Worm (Caenorhabditis elegans) whole organism, late embryonic: ENCODE data around the gene srlf-9.

Source experiments
- T23F11.4 ChIP-seq: fragments of 200-800 bp; sonication (Bioruptor generic); optimal IDR thresholded peaks from 2 replicates; lab custom pipeline; 2018; ENCODE audit warnings: mild to moderate bottlenecking, missing genetic modification characterization, missing compliant biosample characterization
- ceh-24 ChIP-seq: sonication (generic microtip); optimal IDR thresholded peaks from 2 replicates; lab custom pipeline; 2016; ENCODE audit warnings: mild to moderate bottlenecking, missing genetic modification characterization, missing compliant biosample characterization
- ceh-9 ChIP-seq: sonication (generic microtip); optimal IDR thresholded peaks from 2 replicates; lab custom pipeline; 2016; ENCODE audit warnings: mild to moderate bottlenecking, missing genetic modification characterization, inconsistent platforms, missing compliant biosample characterization
- fax-1 ChIP-seq: sonication (generic microtip); optimal IDR thresholded peaks from 2 replicates; lab custom pipeline; 2016; ENCODE audit warnings: missing genotype, missing genetic modification characterization, missing compliant biosample characterization
- hlh-30 ChIP-seq: sonication (generic microtip); optimal IDR thresholded peaks from 2 replicates; lab custom pipeline; 2017; ENCODE audit warnings: antibody characterized with exemption, missing genetic modification characterization, missing compliant biosample characterization; ENCODE audit not compliant: insufficient read depth
- lin-11 ChIP-seq: fragments of 200-800 bp; sonication (Bioruptor generic); optimal IDR thresholded peaks from 2 replicates; lab custom pipeline; 2018; ENCODE audit warnings: mild to moderate bottlenecking, missing genetic modification characterization, missing compliant biosample characterization
- pha-4 ChIP-seq: fragments of 150-350 bp; optimal IDR thresholded peaks from 2 replicates; lab custom pipeline; 2018; ENCODE audit warnings: missing biosample characterization, missing genetic modification reagents, missing genetic modification characterization
- pqm-1 ChIP-seq: sonication (generic microtip); optimal IDR thresholded peaks from 2 replicates; lab custom pipeline; 2016; ENCODE audit warnings: missing genetic modification characterization, missing compliant biosample characterization
- pros-1 ChIP-seq: fragments of 150-350 bp; optimal IDR thresholded peaks from 2 replicates; lab custom pipeline; 2014; ENCODE audit warnings: missing biosample characterization, missing genetic modification reagents, missing genetic modification characterization
- ttx-3 ChIP-seq: sonication (generic microtip); optimal IDR thresholded peaks from 2 replicates; lab custom pipeline; 2016; ENCODE audit warnings: missing genetic modification reagents, missing genetic modification characterization, missing compliant biosample characterization
- unc-3 ChIP-seq, 2 experiments: fragments of 200-800 bp in 1 of 2; sonication (Bioruptor generic) in 1 of 2; sonication (generic microtip) in 1 of 2; conservative IDR thresholded peaks in 1 of 2; optimal IDR thresholded peaks in 1 of 2; 2 replicates each; pipeline versions ENCODE4 v1.3.6 to Lab custom; 2016 to 2022; ENCODE audit warnings: missing compliant biosample characterization in 2 of 2, missing genetic modification characterization in 2 of 2, missing genetic modification reagents in 1 of 2
- unc-55 ChIP-seq: sonication (generic microtip); optimal IDR thresholded peaks from 2 replicates; lab custom pipeline; 2017; ENCODE audit warnings: missing biosample characterization, missing genetic modification reagents, missing genetic modification characterization
- unc-86 ChIP-seq: sonication (generic microtip); optimal IDR thresholded peaks from 2 replicates; lab custom pipeline; 2016; ENCODE audit warnings: missing genetic modification characterization, missing compliant biosample characterization

ce11 chrIII:13411202-13411601 lies 9.6 kb upstream of the srlf-9 start:
- no peak for TF ChIP-seq pros-1 (tag; lab: Kevin White, UChicago)
- TF ChIP-seq ttx-3 (tag; lab: Kevin White, UChicago) = no peak
- no peak for TF ChIP-seq pqm-1 (tag; lab: Kevin White, UChicago)
- no peak for TF ChIP-seq unc-55 (GFP tag; lab: Kevin White, UChicago)
- TF ChIP-seq lin-11 = no peak
- TF ChIP-seq pha-4 (tag; lab: Kevin White, UChicago) = no peak
- TF ChIP-seq hlh-30 (tag; lab: Kevin White, UChicago) = no peak
- no peak for TF ChIP-seq unc-3 (GFP tag; conservative IDR thresholded peaks at IDR 0.05; lab: Robert Waterston, UW)
- no peak for TF ChIP-seq unc-3 (tag; optimal IDR thresholded peaks at IDR 0.05; lab: Kevin White, UChicago)
- no peak for TF ChIP-seq fax-1
- no peak for TF ChIP-seq T23F11.4 (GFP tag; lab: Kevin White, UChicago)
- no peak for TF ChIP-seq unc-86 (tag; lab: Kevin White, UChicago)
- TF ChIP-seq ceh-9 (tag; lab: Kevin White, UChicago) = no peak
- TF ChIP-seq ceh-24 (tag; lab: Kevin White, UChicago) = no peak
